Worm (Caenorhabditis elegans): Measurements from ENCODE around the gene F58F9.8.
A peak's percentile ranks its signal among the peaks of the same experiment; 100 is the strongest.

Gene F58F9.8

ce11 chrIV:6258967-6259366, 21.0 kb downstream of the F58F9.8 start (continued):
- TF ChIP-seq tbx-2 (tag; optimal IDR thresholded peaks at IDR 0.05) (no peak), hlh-15 (tag; optimal IDR thresholded peaks at IDR 0.05) (no peak), ceh-34 (tag; optimal IDR thresholded peaks at IDR 0.05) (no peak), T23F11.4 (GFP tag; optimal IDR thresholded peaks at IDR 0.05) (no peak)

ce11 chrIV:6259732-6260131, 21.8 kb downstream of the F58F9.8 start, which contains the start of gene nlp-16:
Gene nlp-16 (minus strand): TSS chrIV:6259832.
- TF ChIP-seq rnt-1 (tag; optimal IDR thresholded peaks at IDR 0.05) = no peak
- no peak for TF ChIP-seq nhr-11 (tag; optimal IDR thresholded peaks at IDR 0.05)

ce11 chrIV:6263244-6263643, 25.3 kb downstream of the F58F9.8 start, which contains the start of gene srv-28:
Gene srv-28 (minus strand): TSS chrIV:6263344.
- TF ChIP-seq ztf-16 (tag; optimal IDR thresholded peaks at IDR 0.05) (no peak), lim-6 (tag; optimal IDR thresholded peaks at IDR 0.05) (no peak), lin-11 (tag; optimal IDR thresholded peaks at IDR 0.05) (no peak), odd-2 (tag; optimal IDR thresholded peaks at IDR 0.05) (no peak), elt-4 (tag; optimal IDR thresholded peaks at IDR 0.05) (no peak)

ce11 chrIV:6266499-6266898, 28.5 kb downstream of the F58F9.8 start, which contains the start of gene srv-29:
Gene srv-29 (minus strand): TSS chrIV:6266599.
- TF ChIP-seq pha-2 (tag; optimal IDR thresholded peaks at IDR 0.05) (no peak), ceh-24 (tag; optimal IDR thresholded peaks at IDR 0.05) (no peak), eyg-1 (tag; optimal IDR thresholded peaks at IDR 0.05) (no peak), sdc-2 (tag; optimal IDR thresholded peaks at IDR 0.05) (no peak), odd-2 (tag; optimal IDR thresholded peaks at IDR 0.05) (no peak)

ce11 chrIV:6269346-6269745, 31.4 kb downstream of the F58F9.8 start, which contains the start of gene srv-30:
Gene srv-30 (minus strand): TSS chrIV:6269446.
- TF ChIP-seq ceh-24 (tag; optimal IDR thresholded peaks at IDR 0.05) (no peak), Y22D7AL.16 (tag; optimal IDR thresholded peaks at IDR 0.05) (no peak), ceh-2 (tag; optimal IDR thresholded peaks at IDR 0.05) (no peak), pat-9 (tag; optimal IDR thresholded peaks at IDR 0.05) (no peak), unc-3 (GFP tag; conservative IDR thresholded peaks at IDR 0.05) (no peak), unc-3 (tag; optimal IDR thresholded peaks at IDR 0.05) (no peak), ttx-3 (tag; optimal IDR thresholded peaks at IDR 0.05) (no peak), pha-4 (tag; optimal IDR thresholded peaks at IDR 0.05) (no peak), pag-3 (tag; optimal IDR thresholded peaks at IDR 0.05; ENCODE audit: borderline replicate concordance) (no peak), C08G9.2 (tag; optimal IDR thresholded peaks at IDR 0.05) (no peak), hlh-13 (GFP tag; optimal IDR thresholded peaks at IDR 0.05) (no peak), ceh-19 (GFP tag; optimal IDR thresholded peaks at IDR 0.05) (no peak), K09A11.1 (tag; optimal IDR thresholded peaks at IDR 0.05; ENCODE audit: insufficient read depth) (no peak)

- no peak for TF ChIP-seq ceh-19 (GFP tag; optimal IDR thresholded peaks at IDR 0.05)
- no peak for TF ChIP-seq unc-86 (tag; optimal IDR thresholded peaks at IDR 0.05)
- TF ChIP-seq pha-4 (tag; optimal IDR thresholded peaks at IDR 0.05) = no peak
- no peak for TF ChIP-seq ceh-9 (tag; optimal IDR thresholded peaks at IDR 0.05)
- TF ChIP-seq ceh-2 (tag; optimal IDR thresholded peaks at IDR 0.05) = no peak
- TF ChIP-seq tbx-7 (tag; optimal IDR thresholded peaks at IDR 0.05) = no peak
- no peak for TF ChIP-seq pat-9 (tag; optimal IDR thresholded peaks at IDR 0.05)
These were observed 33.9 kb downstream of the F58F9.8 start, which contains the start of gene srv-31 for ce11 chrIV:6271923-6272322. Gene srv-31 (minus strand): TSS chrIV:6272023.

ce11 chrIV:6275671-6276209, 37.8 kb downstream of the F58F9.8 start, which contains the start of the genes aat-4 and T13A10.1:
Gene aat-4 (minus strand): TSS chrIV:6275721.
Gene T13A10.1 (plus strand): TSS chrIV:6276081.
- TF ChIP-seq elt-2 (tag; optimal IDR thresholded peaks at IDR 0.05) (peak; percentile 78), hlh-15 (tag; optimal IDR thresholded peaks at IDR 0.05) (no peak)

Measured in whole organism, late embryonic.